Fruit fly (Drosophila melanogaster) whole organism, embryonic: ENCODE results near the gene Sqor.

ENCODE experiments used
- Bgb ChIP-seq: fragments of 200-800 bp; sonication (Bioruptor generic); IDR thresholded peaks from 2 replicates; pipeline ENCODE4 v1.3.6; 2022; ENCODE audit warnings: missing biosample characterization, missing genetic modification characterization; ENCODE audit not compliant: partially characterized antibody
- BtbVII ChIP-seq: fragments of 200-800 bp; sonication (Bioruptor generic); optimal IDR thresholded peaks from 3 replicates; lab custom pipeline; 2017; ENCODE audit warnings: missing biosample characterization, mild to moderate bottlenecking, missing genetic modification characterization
- CG10267 ChIP-seq: fragments of 200-800 bp; sonication (Bioruptor generic); optimal IDR thresholded peaks from 2 replicates; lab custom pipeline; 2018; ENCODE audit warnings: missing biosample characterization, mild to moderate bottlenecking, missing genetic modification characterization, moderate library complexity
- CG10274 ChIP-seq: fragments of 200-800 bp; sonication (Bioruptor generic); optimal IDR thresholded peaks from 3 replicates; lab custom pipeline; 2017; ENCODE audit warnings: missing biosample characterization, mild to moderate bottlenecking, missing genetic modification characterization
- CG10462 ChIP-seq: fragments of 200-800 bp; sonication (Bioruptor generic); optimal IDR thresholded peaks from 2 replicates; lab custom pipeline; 2016; ENCODE audit warnings: missing biosample characterization, missing genetic modification characterization
- CG10654 ChIP-seq: fragments of 200-800 bp; sonication (Bioruptor generic); optimal IDR thresholded peaks from 2 replicates; lab custom pipeline; 2016; ENCODE audit warnings: missing biosample characterization, missing genetic modification characterization
- CG10979 ChIP-seq: fragments of 200-800 bp; sonication (Bioruptor generic); optimal IDR thresholded peaks from 2 replicates; lab custom pipeline; 2018; ENCODE audit warnings: missing biosample characterization, mild to moderate bottlenecking, missing genetic modification characterization, moderate library complexity
- CG11560 ChIP-seq: fragments of 200-800 bp; sonication (Bioruptor generic); IDR thresholded peaks from 3 replicates; pipeline ENCODE4 v1.3.6; 2022; ENCODE audit warnings: missing biosample characterization, missing genetic modification characterization
- CG12104 ChIP-seq: fragments of 200-800 bp; sonication (Bioruptor generic); optimal IDR thresholded peaks from 3 replicates; lab custom pipeline; 2016; ENCODE audit warnings: missing biosample characterization, missing genetic modification characterization
- CG12236 ChIP-seq: fragments of 200-800 bp; sonication (Bioruptor generic); optimal IDR thresholded peaks from 2 replicates; lab custom pipeline; 2016; ENCODE audit warnings: missing biosample characterization, missing genetic modification characterization
- CG13624 ChIP-seq: fragments of 200-800 bp; sonication (Bioruptor generic); optimal IDR thresholded peaks from 2 replicates; lab custom pipeline; 2016; ENCODE audit warnings: missing biosample characterization, missing genetic modification characterization
- CG18476 ChIP-seq: fragments of 200-800 bp; sonication (Bioruptor generic); optimal IDR thresholded peaks from 2 replicates; lab custom pipeline; 2016; ENCODE audit warnings: missing biosample characterization, mild to moderate bottlenecking, missing genetic modification characterization
- CG18764 ChIP-seq: fragments of 200-800 bp; sonication (Bioruptor generic); optimal IDR thresholded peaks from 3 replicates; lab custom pipeline; 2016; ENCODE audit warnings: missing biosample characterization, missing genetic modification characterization
- CG2116 ChIP-seq: fragments of 200-800 bp; sonication (Bioruptor generic); optimal IDR thresholded peaks from 3 replicates; lab custom pipeline; 2018; ENCODE audit warnings: missing biosample characterization, mild to moderate bottlenecking, missing genetic modification characterization
- CG30020 ChIP-seq: fragments of 200-800 bp; optimal IDR thresholded peaks from 2 replicates; lab custom pipeline; 2019; ENCODE audit warnings: missing biosample characterization, mild to moderate bottlenecking, missing genetic modification characterization, moderate library complexity
- CG31365 ChIP-seq: fragments of 200-800 bp; sonication (Bioruptor generic); optimal IDR thresholded peaks from 2 replicates; lab custom pipeline; 2018; ENCODE audit warnings: missing biosample characterization, mild to moderate bottlenecking, missing genetic modification characterization
- CG32532 ChIP-seq: fragments of 200-800 bp; sonication (Bioruptor generic); IDR thresholded peaks from 2 replicates; pipeline ENCODE4 v1.3.6; 2022; ENCODE audit warnings: missing biosample characterization, missing genetic modification characterization
- CG9876 ChIP-seq: fragments of 200-800 bp; sonication (Bioruptor generic); optimal IDR thresholded peaks from 2 replicates; lab custom pipeline; 2016; ENCODE audit warnings: missing biosample characterization, missing genetic modification characterization
- CG9932 ChIP-seq: fragments of 200-800 bp; sonication (Bioruptor generic); IDR thresholded peaks from 2 replicates; pipeline ENCODE4 v1.3.6; 2022; ENCODE audit warnings: missing biosample characterization, missing genetic modification characterization
- CTCF ChIP-seq: fragments of 200-800 bp; sonication (Bioruptor generic); optimal IDR thresholded peaks from 2 replicates; lab custom pipeline; 2017; ENCODE audit warnings: missing biosample characterization, mild to moderate bottlenecking, missing genetic modification characterization, moderate library complexity
- Dip2 ChIP-seq: fragments of 200-800 bp; sonication (Bioruptor generic); IDR thresholded peaks from 2 replicates; pipeline ENCODE4 v1.3.6; 2022; ENCODE audit warnings: missing biosample characterization, missing genetic modification characterization
- Doc3 ChIP-seq: fragments of 200-800 bp; sonication (Bioruptor generic); IDR thresholded peaks from 3 replicates; pipeline ENCODE4 v1.3.6; 2022; ENCODE audit warnings: missing biosample characterization, missing genetic modification characterization; ENCODE audit not compliant: partially characterized antibody
- ERR ChIP-seq: fragments of 200-800 bp; sonication (Bioruptor generic); optimal IDR thresholded peaks from 2 replicates; lab custom pipeline; 2016; ENCODE audit warnings: missing biosample characterization, missing genetic modification characterization
- H2.0 ChIP-seq: fragments of 200-800 bp; sonication (Bioruptor generic); IDR thresholded peaks from 2 replicates; pipeline ENCODE4 v1.3.6; 2022; ENCODE audit warnings: missing biosample characterization, missing genetic modification characterization
- HmgZ ChIP-seq: fragments of 200-800 bp; sonication (Bioruptor generic); optimal IDR thresholded peaks from 2 replicates; lab custom pipeline; 2018; ENCODE audit warnings: missing biosample characterization, mild to moderate bottlenecking, missing genetic modification characterization
- Hmr ChIP-seq: fragments of 200-800 bp; sonication (Bioruptor generic); optimal IDR thresholded peaks from 3 replicates; lab custom pipeline; 2017; ENCODE audit warnings: mild to moderate bottlenecking, missing biosample characterization, missing genetic modification reagents, missing genetic modification characterization
- Hsf ChIP-seq: fragments of 200-800 bp; sonication (Bioruptor generic); optimal IDR thresholded peaks from 3 replicates; lab custom pipeline; 2016; ENCODE audit warnings: missing biosample characterization, missing genetic modification characterization
- Mrtf ChIP-seq: fragments of 200-800 bp; sonication (Bioruptor generic); IDR thresholded peaks from 3 replicates; pipeline ENCODE4 v1.3.6; 2022; ENCODE audit warnings: missing biosample characterization, missing genetic modification characterization
- Rfx ChIP-seq: fragments of 200-800 bp; sonication (Bioruptor generic); IDR thresholded peaks from 2 replicates; pipeline ENCODE4 v1.3.6; 2022; ENCODE audit warnings: missing biosample characterization, missing genetic modification characterization
- Sox102F ChIP-seq: fragments of 200-800 bp; sonication (Bioruptor generic); optimal IDR thresholded peaks from 2 replicates; lab custom pipeline; 2018; ENCODE audit warnings: missing biosample characterization, mild to moderate bottlenecking, missing genetic modification characterization, moderate library complexity
- Sry-β ChIP-seq: fragments of 200-800 bp; sonication (Bioruptor generic); optimal IDR thresholded peaks from 2 replicates; lab custom pipeline; 2018; ENCODE audit warnings: missing biosample characterization, mild to moderate bottlenecking, missing genetic modification characterization, moderate library complexity
- Sry-δ ChIP-seq: fragments of 200-800 bp; sonication (Bioruptor generic); optimal IDR thresholded peaks from 2 replicates; lab custom pipeline; 2016; ENCODE audit warnings: missing biosample characterization, missing genetic modification characterization
- Tbp ChIP-seq: fragments of >200 bp; optimal IDR thresholded peaks from 2 replicates; lab custom pipeline; 2018; ENCODE audit warnings: missing biosample characterization, missing genetic modification characterization
- Xbp1 ChIP-seq: fragments of 200-800 bp; sonication (Bioruptor generic); optimal IDR thresholded peaks from 3 replicates; lab custom pipeline; 2016; ENCODE audit warnings: missing biosample characterization, mild to moderate bottlenecking, missing genetic modification characterization
- ab ChIP-seq: fragments of 200-800 bp; sonication (Bioruptor generic); optimal IDR thresholded peaks from 2 replicates; lab custom pipeline; 2016; ENCODE audit warnings: missing biosample characterization, missing genetic modification characterization
- az2 ChIP-seq: fragments of 200-800 bp; sonication (Bioruptor generic); optimal IDR thresholded peaks from 3 replicates; lab custom pipeline; 2016; ENCODE audit warnings: missing biosample characterization, missing genetic modification characterization
- bbx ChIP-seq: fragments of 200-800 bp; sonication (Bioruptor generic); IDR thresholded peaks from 2 replicates; pipeline ENCODE4 v1.3.6; 2022; ENCODE audit warnings: missing biosample characterization, missing genetic modification characterization; ENCODE audit not compliant: partially characterized antibody
- bcd ChIP-seq: fragments of 200-800 bp; sonication (Bioruptor generic); optimal IDR thresholded peaks from 2 replicates; lab custom pipeline; 2017; ENCODE audit warnings: missing biosample characterization, mild to moderate bottlenecking, missing genetic modification characterization
- caup ChIP-seq: fragments of 200-800 bp; sonication (Bioruptor generic); optimal IDR thresholded peaks from 3 replicates; lab custom pipeline; 2017; ENCODE audit warnings: missing biosample characterization, mild to moderate bottlenecking, missing genetic modification characterization, moderate library complexity; ENCODE audit not compliant: severe bottlenecking
- chinmo ChIP-seq: fragments of 200-800 bp; sonication (Bioruptor generic); IDR thresholded peaks from 4 replicates; pipeline ENCODE4 v1.3.6; 2022; ENCODE audit warnings: missing biosample characterization, missing genetic modification characterization; ENCODE audit not compliant: partially characterized antibody
- dysf ChIP-seq: fragments of 200-800 bp; sonication (Bioruptor generic); IDR thresholded peaks from 3 replicates; pipeline ENCODE4 v1.3.6; 2022; ENCODE audit warnings: missing biosample characterization, missing genetic modification characterization
- gsb-n ChIP-seq: fragments of 200-800 bp; sonication (Bioruptor generic); optimal IDR thresholded peaks from 3 replicates; lab custom pipeline; 2018; ENCODE audit warnings: missing biosample characterization, mild to moderate bottlenecking, missing genetic modification characterization
- odd ChIP-seq: fragments of 200-800 bp; sonication (Bioruptor generic); optimal IDR thresholded peaks from 2 replicates; lab custom pipeline; 2017; ENCODE audit warnings: missing biosample characterization, mild to moderate bottlenecking, missing genetic modification characterization
- ranshi ChIP-seq: fragments of 200-800 bp; sonication (Bioruptor generic); IDR thresholded peaks from 2 replicates; pipeline ENCODE4 v1.3.6; 2022; ENCODE audit warnings: missing biosample characterization, missing genetic modification characterization
- sc ChIP-seq, 3 experiments: fragments of >200 bp in 2 of 3; fragments of 200-800 bp in 1 of 3; sonication (Bioruptor generic) in 1 of 3; optimal IDR thresholded peaks; 2 replicates in 2 of 3; 3 replicates in 1 of 3; lab custom pipeline; 2017; ENCODE audit warnings: mild to moderate bottlenecking in 1 of 3, missing biosample characterization in 1 of 3, missing genetic modification characterization in 1 of 3, missing genetic modification reagents in 1 of 3
- scrt ChIP-seq: fragments of 200-800 bp; sonication (Bioruptor generic); optimal IDR thresholded peaks from 2 replicates; lab custom pipeline; 2018; ENCODE audit warnings: missing biosample characterization, mild to moderate bottlenecking, missing genetic modification characterization, moderate library complexity
- slbo ChIP-seq: fragments of 200-800 bp; sonication (Bioruptor generic); IDR thresholded peaks from 2 replicates; pipeline ENCODE4 v1.3.6; 2022; ENCODE audit warnings: missing biosample characterization, missing genetic modification characterization
- sna ChIP-seq: fragments of 200-800 bp; sonication (Bioruptor generic); IDR thresholded peaks from 2 replicates; pipeline ENCODE4 v1.3.6; 2022; ENCODE audit warnings: missing biosample characterization, missing genetic modification characterization; ENCODE audit not compliant: partially characterized antibody
- unpg ChIP-seq: fragments of 200-800 bp; sonication (Bioruptor generic); optimal IDR thresholded peaks from 3 replicates; lab custom pipeline; 2018; ENCODE audit warnings: missing biosample characterization, mild to moderate bottlenecking, missing genetic modification characterization, moderate library complexity
- usp ChIP-seq: fragments of >200 bp; optimal IDR thresholded peaks from 2 replicates; lab custom pipeline; 2017; ENCODE audit warnings: missing biosample characterization, missing genetic modification characterization
- vvl ChIP-seq: fragments of 200-800 bp; sonication (Bioruptor generic); IDR thresholded peaks from 2 replicates; pipeline ENCODE4 v1.3.6; 2022; ENCODE audit warnings: missing biosample characterization, missing genetic modification characterization

Sqor gene

DNA sequence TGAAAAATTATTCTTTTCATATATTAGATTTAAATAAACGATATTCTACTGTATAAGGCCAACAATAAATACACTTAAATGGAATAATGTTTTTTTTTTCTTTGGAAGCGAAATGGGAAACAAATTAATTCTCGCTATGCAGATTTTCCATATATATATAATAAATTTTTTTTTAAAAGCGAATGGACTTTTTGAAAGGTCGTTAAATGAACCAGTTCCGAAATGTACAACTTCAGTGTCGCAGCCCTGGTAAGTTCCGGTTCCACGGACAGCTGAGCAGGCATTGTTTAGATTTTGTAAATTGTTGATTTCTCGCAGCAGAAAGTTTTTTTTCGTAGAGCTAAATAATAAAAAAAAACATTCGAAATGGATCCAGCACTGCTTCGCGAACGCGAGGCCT is 46.8 kb downstream of the Sqor start, which contains the start of gene TfIIEbeta:
TSS of gene TfIIEbeta (plus strand) at position 255 of the 400 bp plus-strand sequence.
- TF ChIP-seq odd (GFP tag; lab: Kevin White, UChicago), result no peak
- no peak for TF ChIP-seq CG12104
- peak; percentile 45; the same call in 1 of the 2 replicates for TF ChIP-seq sna (GFP tag; lab: Robert Waterston, UW)
- peak; percentile 12 for TF ChIP-seq BtbVII (GFP tag; lab: Kevin White, UChicago)
- no peak for TF ChIP-seq Sry-δ (GFP tag; lab: Kevin White, UChicago)
- no peak for TF ChIP-seq Sox102F
- peak; percentile 4 for TF ChIP-seq CG30020 (tag; lab: Kevin White, UChicago)
- peak; percentile 56 for TF ChIP-seq CG10267 (tag; lab: Kevin White, UChicago)
- peak; percentile 57 for TF ChIP-seq scrt (GFP tag; lab: Kevin White, UChicago)
- TF ChIP-seq vvl, result peak; percentile 46
- no peak for TF ChIP-seq ab (GFP tag; lab: Kevin White, UChicago)
- TF ChIP-seq CG31365, result no peak
- TF ChIP-seq HmgZ, result peak; percentile 27
- peak; percentile 20 for TF ChIP-seq bcd
- TF ChIP-seq usp (GFP tag; lab: Kevin White, UChicago), result no peak
- TF ChIP-seq Bgb, result no peak
- peak; percentile 5 for TF ChIP-seq CG10654 (GFP tag; lab: Kevin White, UChicago)
- peak; percentile 28 for TF ChIP-seq az2 (GFP tag; lab: Kevin White, UChicago)
- TF ChIP-seq CG10462 (GFP tag; lab: Kevin White, UChicago), result no peak
- TF ChIP-seq dysf (GFP tag; lab: Robert Waterston, UW), result peak; percentile 36; the same call in 1 of the 3 replicates
- TF ChIP-seq CG18764 (GFP tag; lab: Kevin White, UChicago), result no peak
- no peak for TF ChIP-seq Hmr (GFP tag; lab: Kevin White, UChicago)
- no peak for TF ChIP-seq ranshi (GFP tag; lab: Robert Waterston, UW)
- no peak for TF ChIP-seq Mrtf (GFP tag; lab: Robert Waterston, UW)
- TF ChIP-seq sc (optimal IDR thresholded peaks at IDR 0.05; lab: Kevin White, UChicago), result no peak
- TF ChIP-seq sc (GFP tag; optimal IDR thresholded peaks at IDR 0.05; lab: Kevin White, UChicago), result no peak
- TF ChIP-seq CG32532 (GFP tag; lab: Robert Waterston, UW), result peak; percentile 63
- TF ChIP-seq Xbp1 (GFP tag; lab: Kevin White, UChicago), result peak; percentile 35
- peak; percentile 54 for TF ChIP-seq slbo (GFP tag; lab: Robert Waterston, UW)
- peak; percentile 30 for TF ChIP-seq gsb-n
- no peak for TF ChIP-seq chinmo (GFP tag; lab: Robert Waterston, UW)
- peak; percentile 16 for TF ChIP-seq CG2116 (GFP tag; lab: Kevin White, UChicago)
- no peak for TF ChIP-seq ERR
- no peak for TF ChIP-seq bbx (GFP tag; lab: Robert Waterston, UW)
- peak; percentile 9 for TF ChIP-seq CG18476 (GFP tag; lab: Kevin White, UChicago)
- no peak for TF ChIP-seq CG12236 (GFP tag; lab: Kevin White, UChicago)
- TF ChIP-seq CG9932, result peak; percentile 15; the same call in 1 of the 2 replicates
- peak; percentile 2 for TF ChIP-seq caup (GFP tag; lab: Kevin White, UChicago)
- peak; percentile 38 for TF ChIP-seq unpg
- TF ChIP-seq CG9876 (GFP tag; lab: Kevin White, UChicago), result no peak
- TF ChIP-seq Sry-β (GFP tag; lab: Kevin White, UChicago), result peak; percentile 25
- no peak for TF ChIP-seq CG11560 (tag; lab: Robert Waterston, UW)
- TF ChIP-seq H2.0 (GFP tag; lab: Robert Waterston, UW), result no peak
- TF ChIP-seq CG10274, result no peak
- no peak for TF ChIP-seq CG13624 (GFP tag; lab: Kevin White, UChicago)
- no peak for TF ChIP-seq Doc3 (GFP tag; lab: Robert Waterston, UW)
- 0 out of 2 replicates have a peak, but pooled peaks have one; percentile 30 for TF ChIP-seq Rfx (GFP tag; lab: Robert Waterston, UW)
- TF ChIP-seq Dip2 (GFP tag; lab: Robert Waterston, UW), result no peak
- TF ChIP-seq CG10979, result peak; percentile 44
- TF ChIP-seq Hsf (GFP tag; lab: Kevin White, UChicago), result no peak
- TF ChIP-seq Tbp (GFP tag; lab: Kevin White, UChicago), result no peak
- no peak for TF ChIP-seq CTCF
